Fruit fly (Drosophila melanogaster) whole organism, embryonic: Measurements from ENCODE around the gene CG5080.
A peak's percentile ranks its signal among the peaks of the same experiment; 100 is the strongest.

Experiments
- Aef1 ChIP-seq: fragments of 200-800 bp; sonication (Bioruptor generic); IDR thresholded peaks from 3 replicates; pipeline ENCODE4 v1.3.6; 2022; ENCODE audit warnings: missing biosample characterization, missing genetic modification characterization
- Antp ChIP-seq: fragments of 200-800 bp; sonication (Bioruptor generic); optimal IDR thresholded peaks from 3 replicates; lab custom pipeline; 2016; ENCODE audit warnings: missing biosample characterization, missing genetic modification characterization
- CG10366 ChIP-seq: fragments of 200-800 bp; sonication (Bioruptor generic); IDR thresholded peaks from 2 replicates; pipeline ENCODE4 v1.3.6; 2022; ENCODE audit warnings: missing biosample characterization, missing genetic modification characterization
- CG12659 ChIP-seq: fragments of 200-800 bp; sonication (Bioruptor generic); optimal IDR thresholded peaks from 3 replicates; lab custom pipeline; 2017; ENCODE audit warnings: mild to moderate bottlenecking, missing biosample characterization, missing genetic modification reagents, missing genetic modification characterization
- CG16779 ChIP-seq: fragments of 200-800 bp; sonication (Bioruptor generic); IDR thresholded peaks from 2 replicates; pipeline ENCODE4 v1.3.6; 2022; ENCODE audit warnings: missing biosample characterization, missing genetic modification characterization
- CG17361 ChIP-seq: fragments of 200-800 bp; sonication (Bioruptor generic); IDR thresholded peaks from 3 replicates; pipeline ENCODE4 v1.3.6; 2022; ENCODE audit warnings: missing biosample characterization, missing genetic modification characterization
- CG2678 ChIP-seq: fragments of 200-800 bp; sonication (Bioruptor generic); optimal IDR thresholded peaks from 3 replicates; lab custom pipeline; 2019; ENCODE audit warnings: missing biosample characterization, mild to moderate bottlenecking, missing genetic modification characterization, moderate library complexity
- CG2875 ChIP-seq: fragments of 200-800 bp; sonication (Bioruptor generic); optimal IDR thresholded peaks from 2 replicates; lab custom pipeline; 2017; ENCODE audit warnings: missing biosample characterization, mild to moderate bottlenecking, missing genetic modification characterization, missing genetic modification reagents
- CG31388 ChIP-seq: fragments of 200-800 bp; sonication (Bioruptor generic); optimal IDR thresholded peaks from 2 replicates; lab custom pipeline; 2016; ENCODE audit warnings: missing biosample characterization, missing genetic modification characterization
- CG7556 ChIP-seq: fragments of 200-800 bp; sonication (Bioruptor generic); optimal IDR thresholded peaks from 2 replicates; lab custom pipeline; 2017; ENCODE audit warnings: missing biosample characterization, mild to moderate bottlenecking, missing genetic modification characterization
- CG9437 ChIP-seq: fragments of 200-800 bp; sonication (Bioruptor generic); optimal IDR thresholded peaks from 2 replicates; lab custom pipeline; 2018; ENCODE audit warnings: missing biosample characterization, mild to moderate bottlenecking, missing genetic modification characterization
- CHES-1-like ChIP-seq: fragments of 200-800 bp; sonication (Bioruptor generic); optimal IDR thresholded peaks from 2 replicates; lab custom pipeline; 2016; ENCODE audit warnings: missing biosample characterization, missing genetic modification characterization
- CrebB ChIP-seq: fragments of 200-800 bp; sonication (Bioruptor generic); optimal IDR thresholded peaks from 3 replicates; lab custom pipeline; 2018; ENCODE audit warnings: missing biosample characterization, mild to moderate bottlenecking, missing genetic modification characterization
- Doc2 ChIP-seq: fragments of 200-800 bp; sonication (Bioruptor generic); IDR thresholded peaks from 2 replicates; pipeline ENCODE4 v1.3.6; 2022; ENCODE audit warnings: missing biosample characterization, missing genetic modification characterization
- Fer2 ChIP-seq: fragments of 200-800 bp; sonication (Bioruptor generic); optimal IDR thresholded peaks from 2 replicates; lab custom pipeline; 2018; ENCODE audit warnings: missing biosample characterization, mild to moderate bottlenecking, missing genetic modification characterization, moderate library complexity
- Fer3 ChIP-seq: fragments of 200-800 bp; sonication (Bioruptor generic); optimal IDR thresholded peaks from 2 replicates; lab custom pipeline; 2018; ENCODE audit warnings: missing biosample characterization, mild to moderate bottlenecking, missing genetic modification characterization, moderate library complexity
- HHEX ChIP-seq: fragments of 200-800 bp; sonication (Bioruptor generic); optimal IDR thresholded peaks from 3 replicates; lab custom pipeline; 2017; ENCODE audit warnings: missing biosample characterization, mild to moderate bottlenecking, missing genetic modification characterization, missing genetic modification reagents
- HLH3B ChIP-seq: fragments of 200-800 bp; sonication (Bioruptor generic); IDR thresholded peaks from 2 replicates; pipeline ENCODE4 v1.3.6; 2022; ENCODE audit warnings: missing biosample characterization, missing genetic modification characterization
- HmgZ ChIP-seq: fragments of 200-800 bp; sonication (Bioruptor generic); optimal IDR thresholded peaks from 2 replicates; lab custom pipeline; 2018; ENCODE audit warnings: missing biosample characterization, mild to moderate bottlenecking, missing genetic modification characterization
- Hmr ChIP-seq: fragments of 200-800 bp; sonication (Bioruptor generic); optimal IDR thresholded peaks from 3 replicates; lab custom pipeline; 2017; ENCODE audit warnings: mild to moderate bottlenecking, missing biosample characterization, missing genetic modification reagents, missing genetic modification characterization
- Hr3 ChIP-seq: fragments of 200-800 bp; sonication (Bioruptor generic); optimal IDR thresholded peaks from 3 replicates; lab custom pipeline; 2016; ENCODE audit warnings: missing biosample characterization, missing genetic modification characterization
- Lhr ChIP-seq: fragments of 200-800 bp; sonication (Bioruptor generic); optimal IDR thresholded peaks from 3 replicates; lab custom pipeline; 2017; ENCODE audit warnings: mild to moderate bottlenecking, missing biosample characterization, missing genetic modification reagents, missing genetic modification characterization
- Poxn ChIP-seq: fragments of 200-800 bp; sonication (Bioruptor generic); IDR thresholded peaks from 2 replicates; pipeline ENCODE4 v1.3.6; 2022; ENCODE audit warnings: missing biosample characterization, missing genetic modification characterization
- Usf ChIP-seq: fragments of 200-800 bp; sonication (Bioruptor generic); optimal IDR thresholded peaks from 2 replicates; lab custom pipeline; 2017; ENCODE audit warnings: missing genotype, missing biosample characterization, missing genetic modification characterization
- bab2 ChIP-seq: fragments of 200-800 bp; sonication (Bioruptor generic); optimal IDR thresholded peaks from 2 replicates; lab custom pipeline; 2016; ENCODE audit warnings: missing biosample characterization, missing genetic modification characterization
- chm ChIP-seq: fragments of 200-800 bp; sonication (Bioruptor generic); IDR thresholded peaks from 2 replicates; pipeline ENCODE4 v1.3.6; 2022; ENCODE audit warnings: missing biosample characterization, missing genetic modification characterization
- chn ChIP-seq: fragments of 200-800 bp; sonication (Bioruptor generic); optimal IDR thresholded peaks from 2 replicates; lab custom pipeline; 2016; ENCODE audit warnings: missing biosample characterization, missing genetic modification characterization
- croc ChIP-seq: fragments of 200-800 bp; sonication (Bioruptor generic); conservative IDR thresholded peaks from 3 replicates; pipeline ENCODE4 v1.3.6; 2022; ENCODE audit warnings: missing biosample characterization, missing genetic modification characterization
- danr ChIP-seq: fragments of 200-800 bp; sonication (Bioruptor generic); IDR thresholded peaks from 2 replicates; pipeline ENCODE4 v1.3.6; 2022; ENCODE audit warnings: missing biosample characterization, missing genetic modification characterization
- dimm ChIP-seq: fragments of 200-800 bp; sonication (Bioruptor generic); IDR thresholded peaks from 2 replicates; pipeline ENCODE4 v1.3.6; 2022; ENCODE audit warnings: missing biosample characterization, missing genetic modification characterization
- dmrt11E ChIP-seq: fragments of 200-800 bp; sonication (Bioruptor generic); optimal IDR thresholded peaks from 3 replicates; lab custom pipeline; 2018; ENCODE audit warnings: missing biosample characterization, mild to moderate bottlenecking, missing genetic modification characterization, moderate library complexity
- dysf ChIP-seq: fragments of 200-800 bp; sonication (Bioruptor generic); IDR thresholded peaks from 3 replicates; pipeline ENCODE4 v1.3.6; 2022; ENCODE audit warnings: missing biosample characterization, missing genetic modification characterization
- emc ChIP-seq: fragments of 200-800 bp; sonication (Bioruptor generic); optimal IDR thresholded peaks from 2 replicates; lab custom pipeline; 2016; ENCODE audit warnings: missing biosample characterization, missing genetic modification characterization
- eve ChIP-seq, 2 experiments: fragments of >200 bp; optimal IDR thresholded peaks; 2 replicates each; lab custom pipeline; 2017; ENCODE audit warnings: missing biosample characterization in 2 of 2, missing genetic modification characterization in 2 of 2
- exex ChIP-seq: fragments of 200-800 bp; sonication (Bioruptor generic); optimal IDR thresholded peaks from 4 replicates; lab custom pipeline; 2018; ENCODE audit warnings: missing biosample characterization, mild to moderate bottlenecking, missing genetic modification characterization, moderate library complexity
- fd64A ChIP-seq: fragments of 200-800 bp; sonication (Bioruptor generic); optimal IDR thresholded peaks from 3 replicates; lab custom pipeline; 2018; ENCODE audit warnings: missing biosample characterization, mild to moderate bottlenecking, missing genetic modification characterization
- gcm2 ChIP-seq: fragments of 200-800 bp; sonication (Bioruptor generic); optimal IDR thresholded peaks from 2 replicates; lab custom pipeline; 2016; ENCODE audit warnings: missing biosample characterization, missing genetic modification characterization
- gem ChIP-seq: fragments of 200-800 bp; sonication (Bioruptor generic); optimal IDR thresholded peaks from 2 replicates; lab custom pipeline; 2019; ENCODE audit warnings: missing biosample characterization, mild to moderate bottlenecking, missing genetic modification characterization, moderate library complexity
- hkb ChIP-seq, 2 experiments: fragments of 200-800 bp in 1 of 2; fragments of >200 bp in 1 of 2; sonication (Bioruptor generic) in 1 of 2; IDR thresholded peaks in 1 of 2; optimal IDR thresholded peaks in 1 of 2; 2 replicates each; pipeline versions ENCODE4 v1.3.6 to Lab custom; 2017 to 2022; ENCODE audit warnings: missing biosample characterization in 1 of 2, missing genetic modification characterization in 1 of 2
- hth ChIP-seq: fragments of >200 bp; optimal IDR thresholded peaks from 2 replicates; lab custom pipeline; 2017; ENCODE audit warnings: inconsistent platforms
- klu ChIP-seq: fragments of 200-800 bp; sonication (Bioruptor generic); IDR thresholded peaks from 2 replicates; pipeline ENCODE4 v1.3.6; 2022; ENCODE audit warnings: missing biosample characterization, missing genetic modification characterization
- lola ChIP-seq, 3 experiments: fragments of >200 bp in 2 of 3; fragments of 200-800 bp in 1 of 3; sonication (Bioruptor generic) in 1 of 3; optimal IDR thresholded peaks; 2 replicates each; lab custom pipeline; 2017 to 2019; ENCODE audit warnings: missing biosample characterization in 3 of 3, missing genetic modification characterization in 3 of 3, mild to moderate bottlenecking in 1 of 3, moderate library complexity in 1 of 3
- mirr ChIP-seq: fragments of 200-800 bp; sonication (Bioruptor generic); optimal IDR thresholded peaks from 3 replicates; lab custom pipeline; 2018; ENCODE audit warnings: missing biosample characterization, mild to moderate bottlenecking, missing genetic modification characterization
- nmo ChIP-seq: fragments of 200-800 bp; sonication (Bioruptor generic); optimal IDR thresholded peaks from 2 replicates; lab custom pipeline; 2018; ENCODE audit warnings: missing biosample characterization, mild to moderate bottlenecking, missing genetic modification characterization, moderate library complexity
- pb ChIP-seq: fragments of 200-800 bp; sonication (Bioruptor generic); optimal IDR thresholded peaks from 3 replicates; lab custom pipeline; 2016; ENCODE audit warnings: missing biosample characterization, missing genetic modification characterization
- row ChIP-seq: fragments of 200-800 bp; sonication (Bioruptor generic); IDR thresholded peaks from 3 replicates; pipeline ENCODE4 v1.3.6; 2022; ENCODE audit warnings: missing biosample characterization, missing genetic modification characterization
- sisA ChIP-seq: fragments of 200-800 bp; sonication (Bioruptor generic); IDR thresholded peaks from 2 replicates; pipeline ENCODE4 v1.3.6; 2022; ENCODE audit warnings: missing biosample characterization, missing genetic modification characterization
- slbo ChIP-seq: fragments of 200-800 bp; sonication (Bioruptor generic); IDR thresholded peaks from 2 replicates; pipeline ENCODE4 v1.3.6; 2022; ENCODE audit warnings: missing biosample characterization, missing genetic modification characterization
- slp2 ChIP-seq: fragments of 200-800 bp; sonication (Bioruptor generic); optimal IDR thresholded peaks from 2 replicates; lab custom pipeline; 2016; ENCODE audit warnings: missing biosample characterization, missing genetic modification characterization
- ssp ChIP-seq: fragments of 200-800 bp; sonication (Bioruptor generic); IDR thresholded peaks from 2 replicates; pipeline ENCODE4 v1.3.6; 2022; ENCODE audit warnings: missing biosample characterization, missing genetic modification characterization
- tx ChIP-seq: fragments of 200-800 bp; sonication (Bioruptor generic); optimal IDR thresholded peaks from 2 replicates; lab custom pipeline; 2016; ENCODE audit warnings: missing biosample characterization, missing genetic modification characterization

Gene CG5080

DNA sequence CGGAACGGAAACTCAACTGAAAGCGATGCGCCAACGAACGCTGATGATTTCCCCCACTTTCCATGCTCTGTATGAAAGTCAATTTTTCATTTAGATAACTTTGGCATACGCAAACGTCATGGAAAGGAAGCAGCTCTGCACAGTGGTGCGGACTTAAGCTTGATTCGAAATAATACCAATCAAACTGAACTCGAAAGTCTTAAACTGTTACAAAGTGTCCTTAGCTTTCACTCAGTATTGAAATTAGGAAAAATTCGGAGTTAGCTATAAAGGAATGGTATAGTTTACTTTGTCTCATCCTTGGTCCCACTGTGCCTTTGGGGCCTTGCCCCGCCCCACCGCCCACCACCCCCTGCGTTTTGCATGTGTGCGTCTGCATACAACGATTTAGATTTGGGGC lies 43.7 kb upstream of the CG5080 start (continued):
- TF ChIP-seq dmrt11E (tag; lab: Kevin White, UChicago), result no peak
- peak; percentile 55 for TF ChIP-seq sisA (GFP tag; lab: Robert Waterston, UW)
- TF ChIP-seq lola (GFP tag; optimal IDR thresholded peaks at IDR 0.05; lab: Kevin White, UChicago), result no peak
- TF ChIP-seq CHES-1-like (GFP tag; lab: Kevin White, UChicago), result peak; percentile 7
- peak; percentile 84 for TF ChIP-seq Hmr
- TF ChIP-seq Hr3 (GFP tag; lab: Kevin White, UChicago), result peak; percentile 18
- TF ChIP-seq HLH3B (GFP tag; lab: Robert Waterston, UW), result peak; percentile 69
- TF ChIP-seq CrebB, result peak; percentile 54
- peak; percentile 24 for TF ChIP-seq CG9437 (GFP tag; lab: Kevin White, UChicago)
- TF ChIP-seq emc (GFP tag; lab: Kevin White, UChicago), result no peak
- peak; percentile 13 for TF ChIP-seq nmo (GFP tag; lab: Kevin White, UChicago)
- no peak for TF ChIP-seq hth (lab: Kevin White, UChicago)
- peak; percentile 15 for TF ChIP-seq Antp
- peak; percentile 85 for TF ChIP-seq slbo
- peak; percentile 45 for TF ChIP-seq HHEX (GFP tag; lab: Kevin White, UChicago)
- peak; percentile 68 for TF ChIP-seq gem (tag; lab: Kevin White, UChicago)
- no peak for TF ChIP-seq chm
- TF ChIP-seq CG12659, result peak; percentile 51
- TF ChIP-seq croc (GFP tag; lab: Robert Waterston, UW), result 0 out of 3 replicates have a peak, but pooled peaks have one; percentile 13
- peak; percentile 62 for TF ChIP-seq CG10366 (GFP tag; lab: Robert Waterston, UW)
- no peak for TF ChIP-seq gcm2 (GFP tag; lab: Kevin White, UChicago)
- TF ChIP-seq Lhr (GFP tag; lab: Kevin White, UChicago), result no peak
- TF ChIP-seq CG2875 (GFP tag; lab: Kevin White, UChicago), result peak; percentile 5
- peak; percentile 60 for TF ChIP-seq CG2678 (tag; lab: Kevin White, UChicago)
- peak; percentile 77; the same call in 2 of the 3 replicates for TF ChIP-seq row (GFP tag; lab: Robert Waterston, UW)
- TF ChIP-seq dysf, result peak; percentile 73
- TF ChIP-seq slp2 (GFP tag; lab: Kevin White, UChicago), result no peak
- peak; percentile 69 for TF ChIP-seq CG7556
- TF ChIP-seq dimm (GFP tag; lab: Robert Waterston, UW), result 0 out of 2 replicates have a peak, but pooled peaks have one; percentile 28
- TF ChIP-seq bab2 (GFP tag; lab: Kevin White, UChicago), result no peak
- TF ChIP-seq Poxn (GFP tag; lab: Robert Waterston, UW), result peak; percentile 9; the same call in 1 of the 2 replicates
- no peak for TF ChIP-seq CG31388 (GFP tag; lab: Kevin White, UChicago)
- peak; percentile 64 for TF ChIP-seq Aef1 (GFP tag; lab: Robert Waterston, UW)
- TF ChIP-seq chn, result peak; percentile 15
- no peak for TF ChIP-seq fd64A (GFP tag; lab: Kevin White, UChicago)
- TF ChIP-seq tx, result no peak
- no peak for TF ChIP-seq klu (GFP tag; lab: Robert Waterston, UW)
- TF ChIP-seq Usf (GFP tag; lab: Kevin White, UChicago), result no peak
- TF ChIP-seq ssp (GFP tag; lab: Robert Waterston, UW), result peak; percentile 37; the same call in 1 of the 2 replicates
- TF ChIP-seq hkb (optimal IDR thresholded peaks at IDR 0.05; lab: Kevin White, UChicago), result no peak
- TF ChIP-seq hkb (GFP tag; IDR thresholded peaks at IDR 0.05; lab: Robert Waterston, UW), result peak; percentile 75
- TF ChIP-seq eve (GFP tag; optimal IDR thresholded peaks at IDR 0.05; lab: Kevin White, UChicago), result peak in 1 of 2 experiments; percentile 67
- peak; percentile 29 for TF ChIP-seq HmgZ (tag; lab: Kevin White, UChicago)
- peak; percentile 1 for TF ChIP-seq Fer2
- peak; percentile 47 for TF ChIP-seq Fer3 (tag; lab: Kevin White, UChicago)
- no peak for TF ChIP-seq CG16779 (GFP tag; lab: Robert Waterston, UW)
- 0 out of 3 replicates have a peak, but pooled peaks have one; percentile 19 for TF ChIP-seq CG17361
- TF ChIP-seq danr (GFP tag; lab: Robert Waterston, UW), result no peak
- peak; percentile 23; the same call in 1 of the 2 replicates for TF ChIP-seq Doc2 (GFP tag; lab: Robert Waterston, UW)
- TF ChIP-seq exex (tag; lab: Kevin White, UChicago), result no peak
- TF ChIP-seq mirr (GFP tag; lab: Kevin White, UChicago), result no peak
- TF ChIP-seq pb, result no peak
